Worm (Caenorhabditis elegans) whole organism, early embryonic: ENCODE data around the gene cyp-35A4.

Source experiments
- B0310.2 ChIP-seq: sonication (generic microtip); optimal IDR thresholded peaks from 2 replicates; lab custom pipeline; 2016; ENCODE audit warnings: mild to moderate bottlenecking, missing genetic modification characterization, missing compliant biosample characterization
- F13C5.2 ChIP-seq: sonication (generic microtip); optimal IDR thresholded peaks from 2 replicates; lab custom pipeline; 2017; ENCODE audit warnings: mild to moderate bottlenecking, missing genetic modification characterization, inconsistent platforms, missing compliant biosample characterization
- aly-1 ChIP-seq: sonication (generic microtip); optimal IDR thresholded peaks from 2 replicates; lab custom pipeline; 2016; ENCODE audit warnings: missing genetic modification characterization, missing compliant biosample characterization
- ama-1 ChIP-seq: fragments of 150-350 bp; optimal IDR thresholded peaks from 2 replicates; lab custom pipeline; 2014
- ets-7 ChIP-seq: sonication (generic microtip); optimal IDR thresholded peaks from 2 replicates; lab custom pipeline; 2016; ENCODE audit warnings: missing genotype, missing genetic modification characterization, missing compliant biosample characterization
- flt-1 ChIP-seq: fragments of 200-800 bp; sonication (Bioruptor generic); IDR thresholded peaks from 2 replicates; pipeline ENCODE4 v1.3.6; 2022; ENCODE audit warnings: missing genetic modification characterization, missing compliant biosample characterization
- hmbx-1 ChIP-seq: sonication (generic microtip); optimal IDR thresholded peaks from 2 replicates; lab custom pipeline; 2016; ENCODE audit warnings: mild to moderate bottlenecking, missing genetic modification characterization, missing compliant biosample characterization
- hmg-4 ChIP-seq: fragments of 200-800 bp; sonication (Bioruptor generic); optimal IDR thresholded peaks from 2 replicates; lab custom pipeline; 2018; ENCODE audit warnings: mild to moderate bottlenecking, missing genetic modification characterization, missing compliant biosample characterization
- hnd-1 ChIP-seq: sonication (generic microtip); optimal IDR thresholded peaks from 2 replicates; lab custom pipeline; 2016; ENCODE audit warnings: missing genetic modification characterization, missing compliant biosample characterization
- pes-1 ChIP-seq: fragments of 200-800 bp; sonication (Bioruptor generic); IDR thresholded peaks from 2 replicates; pipeline ENCODE4 v1.3.6; 2022; ENCODE audit warnings: missing genetic modification reagents, missing genetic modification characterization, missing compliant biosample characterization
- scrt-1 ChIP-seq: fragments of 200-800 bp; sonication (Bioruptor generic); IDR thresholded peaks from 2 replicates; pipeline ENCODE4 v1.3.6; 2022; ENCODE audit warnings: missing genetic modification characterization, missing compliant biosample characterization
- sea-1 ChIP-seq: fragments of 200-800 bp; sonication (Bioruptor generic); conservative IDR thresholded peaks from 2 replicates; pipeline ENCODE4 v1.3.6; 2022; ENCODE audit warnings: missing genetic modification characterization, missing compliant biosample characterization
- tbx-37 ChIP-seq: fragments of 200-800 bp; sonication (Bioruptor generic); conservative IDR thresholded peaks from 2 replicates; pipeline ENCODE4 v1.3.6; 2022; ENCODE audit warnings: missing genetic modification reagents, missing genetic modification characterization, missing compliant biosample characterization
- tra-4 ChIP-seq: sonication (generic microtip); optimal IDR thresholded peaks from 2 replicates; lab custom pipeline; 2017; ENCODE audit warnings: missing genetic modification characterization, missing compliant biosample characterization

DNA sequence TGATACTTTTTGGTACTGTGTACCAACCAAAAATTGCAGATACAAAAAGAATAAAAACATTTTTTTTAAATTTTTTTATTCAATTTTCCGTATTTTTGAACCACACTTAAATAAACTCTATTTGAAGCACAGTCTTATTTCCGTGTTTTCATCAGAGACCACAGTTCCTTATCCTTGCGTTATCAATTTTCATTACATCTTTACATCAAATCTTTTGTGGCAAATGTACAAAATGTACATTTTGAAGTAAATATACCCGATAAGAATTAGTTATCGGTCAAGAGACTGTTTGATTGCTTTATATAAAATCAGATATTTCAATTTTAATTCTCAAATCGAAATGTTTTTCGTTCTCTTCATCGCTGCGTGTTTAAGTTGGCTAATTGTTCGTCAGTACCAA, 9.1 kb upstream of the cyp-35A4 start, which contains the start of gene cyp-35A3:
- TF ChIP-seq tra-4 (tag; lab: Kevin White, UChicago) (no peak), ets-7 (no peak), ama-1 (no peak), hmg-4 (GFP tag; lab: Kevin White, UChicago) (no peak), tbx-37 (GFP tag; lab: Robert Waterston, UW) (no peak), aly-1 (tag; lab: Kevin White, UChicago) (no peak), hmbx-1 (tag; lab: Kevin White, UChicago) (no peak), pes-1 (GFP tag; lab: Robert Waterston, UW) (no peak), hnd-1 (tag; lab: Kevin White, UChicago) (no peak), sea-1 (no peak), B0310.2 (tag; lab: Kevin White, UChicago) (no peak), flt-1 (no peak), scrt-1 (no peak), F13C5.2 (tag; lab: Kevin White, UChicago) (no peak)
